ENCODE assay signal across 5 worm cellular contexts in the genomic region with DNA sequence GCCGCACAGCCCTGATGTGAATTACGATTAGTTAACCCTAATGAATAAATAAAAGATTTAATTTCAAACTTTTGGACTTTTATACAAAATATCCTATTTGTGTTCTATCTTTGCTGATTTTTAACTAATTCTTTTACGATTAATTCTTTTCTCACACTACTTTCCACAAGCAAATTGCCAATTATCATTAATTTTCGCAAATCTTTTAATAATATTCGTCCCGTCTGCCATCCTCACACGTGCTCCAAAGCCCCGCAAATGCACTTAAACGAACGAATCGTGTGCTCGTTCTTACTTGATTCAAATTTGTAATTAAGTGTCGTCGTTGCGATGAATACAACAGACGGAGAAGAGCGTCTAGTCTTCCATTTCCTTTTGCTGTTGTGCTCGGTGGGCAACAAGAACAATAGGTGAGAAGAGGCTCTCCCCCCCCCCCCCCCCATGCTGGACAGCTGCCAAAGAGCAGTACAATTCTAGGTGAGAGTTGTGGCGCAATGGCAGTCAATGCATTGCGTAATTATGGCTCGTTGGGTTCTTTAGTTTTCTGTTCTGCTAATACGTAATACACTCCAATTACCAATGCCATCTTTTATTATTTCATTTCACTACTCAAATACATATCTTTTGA.
TF ChIP-seq lines count a peak whose summit lies in the region.

No protein-coding gene starts in this region.

TF ChIP-seq in whole organism, L1 larva, 84 proteins besides CTCF, POLR2A, EP300 and RAD21:
- TF ChIP-seq aly-2 (tag; optimal IDR thresholded peaks at IDR 0.05; lab: Kevin White, UChicago) (no peak), ceh-8 (GFP tag; optimal IDR thresholded peaks at IDR 0.05; lab: Kevin White, UChicago) (peak; percentile 37)

TF ChIP-seq in whole organism, early embryonic, 17 proteins besides CTCF, POLR2A, EP300 and RAD21:
- 0 out of 2 replicates have a peak, but pooled peaks have one; percentile 23 for TF ChIP-seq scrt-1 (GFP tag; IDR thresholded peaks at IDR 0.05; lab: Robert Waterston, UW)
- no peak for TF ChIP-seq ceh-13 (GFP tag; optimal IDR thresholded peaks at IDR 0.05; lab: Kevin White, UChicago)
- no peak for TF ChIP-seq ama-1 (optimal IDR thresholded peaks at IDR 0.05; lab: Kevin White, UChicago)
- TF ChIP-seq hmg-4 (GFP tag; optimal IDR thresholded peaks at IDR 0.05; lab: Kevin White, UChicago) = peak; percentile 40
- peak; percentile 21 for TF ChIP-seq ceh-36 (tag; optimal IDR thresholded peaks at IDR 0.05; lab: Kevin White, UChicago)

TF ChIP-seq in whole organism, late embryonic, 69 proteins besides CTCF, POLR2A, EP300 and RAD21:
- TF ChIP-seq pax-1 (tag; optimal IDR thresholded peaks at IDR 0.05; lab: Kevin White, UChicago) (no peak), fkh-6 (tag; optimal IDR thresholded peaks at IDR 0.05; lab: Kevin White, UChicago) (no peak), ceh-31 (tag; optimal IDR thresholded peaks at IDR 0.05; lab: Kevin White, UChicago) (peak; percentile 45), unc-42 (tag; optimal IDR thresholded peaks at IDR 0.05; lab: Kevin White, UChicago) (peak; percentile 96), ceh-48 (tag; optimal IDR thresholded peaks at IDR 0.05; lab: Kevin White, UChicago) (no peak), che-1 (tag; optimal IDR thresholded peaks at IDR 0.05; lab: Kevin White, UChicago) (no peak), sox-2 (GFP tag; IDR thresholded peaks at IDR 0.05; lab: Robert Waterston, UW) (peak; percentile 55), lim-6 (tag; optimal IDR thresholded peaks at IDR 0.05; lab: Kevin White, UChicago) (no peak), dve-1 (tag; optimal IDR thresholded peaks at IDR 0.05; lab: Kevin White, UChicago) (no peak), sdc-2 (tag; optimal IDR thresholded peaks at IDR 0.05; lab: Kevin White, UChicago) (no peak), pha-2 (tag; optimal IDR thresholded peaks at IDR 0.05; lab: Kevin White, UChicago) (no peak)

TF ChIP-seq in whole organism, midembryonic, 9 proteins besides CTCF, POLR2A, EP300 and RAD21:
- no peak for TF ChIP-seq T22C8.4 (GFP tag; IDR thresholded peaks at IDR 0.05; lab: Robert Waterston, UW)
- TF ChIP-seq tab-1 (GFP tag; IDR thresholded peaks at IDR 0.05; lab: Robert Waterston, UW) = 0 out of 2 replicates have a peak, but pooled peaks have one; percentile 22
- TF ChIP-seq flt-1 (GFP tag; IDR thresholded peaks at IDR 0.05; lab: Robert Waterston, UW) = peak; percentile 59; the same call in 1 of the 2 replicates
- no peak for TF ChIP-seq klf-2 (GFP tag; conservative IDR thresholded peaks at IDR 0.05; lab: Robert Waterston, UW)
- TF ChIP-seq ztf-23 (GFP tag; IDR thresholded peaks at IDR 0.05; lab: Robert Waterston, UW) = 0 out of 2 replicates have a peak, but pooled peaks have one; percentile 53
- TF ChIP-seq ref-1 (GFP tag; conservative IDR thresholded peaks at IDR 0.05; lab: Robert Waterston, UW) = no peak
- no peak for TF ChIP-seq med-1 (GFP tag; optimal IDR thresholded peaks at IDR 0.05; lab: Kevin White, UChicago; ENCODE audit: insufficient read depth)

TF ChIP-seq in whole organism, mixed stage, embryonic, 35 proteins besides CTCF, POLR2A, EP300 and RAD21:
- TF ChIP-seq nhr-237 (tag; optimal IDR thresholded peaks at IDR 0.05; lab: Kevin White, UChicago) (no peak), ceh-43 (GFP tag; optimal IDR thresholded peaks at IDR 0.05; lab: Kevin White, UChicago) (peak; percentile 49), ztf-11 (tag; optimal IDR thresholded peaks at IDR 0.05; lab: Kevin White, UChicago) (peak; percentile 5), cnd-1 (tag; optimal IDR thresholded peaks at IDR 0.05; lab: Kevin White, UChicago) (peak; percentile 94), M03D4.4 (tag; optimal IDR thresholded peaks at IDR 0.05; lab: Kevin White, UChicago) (no peak), sem-2 (GFP tag; optimal IDR thresholded peaks at IDR 0.05; lab: Kevin White, UChicago) (no peak), unc-62 (GFP tag; optimal IDR thresholded peaks at IDR 0.05; lab: Kevin White, UChicago) (no peak), ces-1 (GFP tag; optimal IDR thresholded peaks at IDR 0.05; lab: Kevin White, UChicago) (peak; percentile 99), hlh-1 (tag; optimal IDR thresholded peaks at IDR 0.05; lab: Kevin White, UChicago) (peak; percentile 6), mls-2 (tag; optimal IDR thresholded peaks at IDR 0.05; lab: Kevin White, UChicago) (peak; percentile 83), zip-8 (tag; optimal IDR thresholded peaks at IDR 0.05; lab: Kevin White, UChicago) (peak; percentile 90), nhr-2 (tag; optimal IDR thresholded peaks at IDR 0.05; lab: Kevin White, UChicago) (peak; percentile 86), lin-32 (GFP tag; optimal IDR thresholded peaks at IDR 0.05; lab: Kevin White, UChicago) (peak; percentile 57), sptf-1 (tag; optimal IDR thresholded peaks at IDR 0.05; lab: Kevin White, UChicago) (peak; percentile 49)
